Fruit fly (Drosophila melanogaster): Measurements from ENCODE around the gene CG8191.

- TF ChIP-seq Hnf4 (GFP tag; optimal IDR thresholded peaks at IDR 0.05) = no peak
- no peak for TF ChIP-seq CG32264 (GFP tag; optimal IDR thresholded peaks at IDR 0.05)
- TF ChIP-seq lola (GFP tag; optimal IDR thresholded peaks at IDR 0.05) = no peak
Observed at dm6 chrX:15712409-15712808, 19.6 kb upstream of the CG8191 start, which contains the start of gene HUWE1.
